Fruit fly (Drosophila melanogaster): Measurements from ENCODE around the gene CG31036.
A peak's percentile ranks its signal among the peaks of the same experiment; 100 is the strongest.

CG31036 gene

dm6 chr3R:29930286-29930685 is 22.4 kb downstream of the CG31036 start, which contains the start of gene alpha-Man-Ic:
TSS of gene alpha-Man-Ic (minus strand) at chr3R:29930386.
- TF ChIP-seq Aef1 (GFP tag; IDR thresholded peaks at IDR 0.05) (no peak), Elba2 (GFP tag; optimal IDR thresholded peaks at IDR 0.05) (no peak), fd64A (GFP tag; optimal IDR thresholded peaks at IDR 0.05) (no peak), zf30C (GFP tag; optimal IDR thresholded peaks at IDR 0.05) (no peak), br (optimal IDR thresholded peaks at IDR 0.05) (no peak), CG3163 (GFP tag; optimal IDR thresholded peaks at IDR 0.05) (no peak), grn (GFP tag; optimal IDR thresholded peaks at IDR 0.05) (no peak), grau (tag; optimal IDR thresholded peaks at IDR 0.05) (no peak), CrebB (tag; optimal IDR thresholded peaks at IDR 0.05) (no peak), CG32532 (GFP tag; IDR thresholded peaks at IDR 0.05) (no peak), tll (GFP tag; optimal IDR thresholded peaks at IDR 0.05) (no peak), Drgx (GFP tag; IDR thresholded peaks at IDR 0.05) (no peak), CG17912 (GFP tag; optimal IDR thresholded peaks at IDR 0.05) (no peak), Dref (GFP tag; IDR thresholded peaks at IDR 0.05) (no peak)

dm6 chr3R:29933007-29933464 is 25.1 kb downstream of the CG31036 start, which contains the start of the genes Cog7, CG42557 and CG42558:
TSS of gene Cog7 (minus strand) at chr3R:29933057.
TSS of gene CG42557 (plus strand) at chr3R:29933287.
TSS of gene CG42558 (plus strand) at chr3R:29933287.
- TF ChIP-seq Nf-YB (GFP tag; optimal IDR thresholded peaks at IDR 0.05), result no peak
- peak; percentile 48 for TF ChIP-seq CG4617 (GFP tag; optimal IDR thresholded peaks at IDR 0.05; ENCODE audit: borderline replicate concordance)
- TF ChIP-seq CG13775 (GFP tag; optimal IDR thresholded peaks at IDR 0.05), result peak; percentile 100
- peak; percentile 33 for TF ChIP-seq pzg (GFP tag; optimal IDR thresholded peaks at IDR 0.05)
- peak; percentile 57; the same call in 1 of the 2 replicates for TF ChIP-seq CG13287 (GFP tag; IDR thresholded peaks at IDR 0.05; ENCODE audit: partially characterized antibody)
- TF ChIP-seq CoRest (tag; optimal IDR thresholded peaks at IDR 0.05), result peak; percentile 2
- peak; percentile 49 for TF ChIP-seq CG30020 (tag; optimal IDR thresholded peaks at IDR 0.05)
- TF ChIP-seq knrl (GFP tag; IDR thresholded peaks at IDR 0.05; ENCODE audit: partially characterized antibody), result peak; percentile 24; the same call in 1 of the 3 replicates
- TF ChIP-seq nmo (GFP tag; optimal IDR thresholded peaks at IDR 0.05), result peak; percentile 8
- peak; percentile 83 for TF ChIP-seq MBD-R2 (GFP tag; IDR thresholded peaks at IDR 0.05)
- TF ChIP-seq Dref (GFP tag; IDR thresholded peaks at IDR 0.05), result peak; percentile 40
- peak; percentile 82 for TF ChIP-seq gfzf (GFP tag; optimal IDR thresholded peaks at IDR 0.05)
- peak in 1 of 2 experiments; percentile 14 for TF ChIP-seq crp (GFP tag; optimal IDR thresholded peaks at IDR 0.05)
- TF ChIP-seq YL-1 (GFP tag; optimal IDR thresholded peaks at IDR 0.05), result peak; percentile 69
- no peak for TF ChIP-seq emc (GFP tag; optimal IDR thresholded peaks at IDR 0.05)
- peak; percentile 74 for TF ChIP-seq Sin3A (optimal IDR thresholded peaks at IDR 0.05)
- TF ChIP-seq CTCF (GFP tag; optimal IDR thresholded peaks at IDR 0.05), result no peak
- TF ChIP-seq slou (GFP tag; optimal IDR thresholded peaks at IDR 0.05), result no peak
- TF ChIP-seq CG2116 (GFP tag; optimal IDR thresholded peaks at IDR 0.05), result peak; percentile 3
- TF ChIP-seq fd3F (GFP tag; optimal IDR thresholded peaks at IDR 0.05), result no peak
- no peak for TF ChIP-seq CG12299 (tag; optimal IDR thresholded peaks at IDR 0.05)
- peak; percentile 22 for TF ChIP-seq BEAF-32 (GFP tag; optimal IDR thresholded peaks at IDR 0.05)
- peak; percentile 92 for TF ChIP-seq row (GFP tag; IDR thresholded peaks at IDR 0.05)
- peak; percentile 70 for TF ChIP-seq CG9797 (GFP tag; optimal IDR thresholded peaks at IDR 0.05)
- peak; percentile 28 for TF ChIP-seq MESR4 (GFP tag; optimal IDR thresholded peaks at IDR 0.05)

dm6 chr3R:29935756-29936155 is 27.8 kb downstream of the CG31036 start, which contains the start of the genes eIF2Balpha and Vps13B:
TSS of gene eIF2Balpha (minus strand) at chr3R:29935888.
TSS of gene Vps13B (plus strand) at chr3R:29935978.
- TF ChIP-seq CG12391 (tag; optimal IDR thresholded peaks at IDR 0.05) (no peak), trem (tag; optimal IDR thresholded peaks at IDR 0.05) (no peak), CG12769 (tag; optimal IDR thresholded peaks at IDR 0.05) (no peak), fd96Cb (tag; optimal IDR thresholded peaks at IDR 0.05) (no peak), tio (GFP tag; optimal IDR thresholded peaks at IDR 0.05) (no peak), ham (GFP tag; IDR thresholded peaks at IDR 0.05) (no peak), esg (GFP tag; conservative IDR thresholded peaks at IDR 0.05) (no peak), Opbp (GFP tag; IDR thresholded peaks at IDR 0.05; ENCODE audit: partially characterized antibody) (peak; percentile 87; the same call in 2 of the 3 replicates), CG34224 (GFP tag; IDR thresholded peaks at IDR 0.05; ENCODE audit: partially characterized antibody) (peak; percentile 84), Adf1 (GFP tag; IDR thresholded peaks at IDR 0.05) (no peak), Bdp1 (GFP tag; optimal IDR thresholded peaks at IDR 0.05) (no peak), Chrac-16 (GFP tag; optimal IDR thresholded peaks at IDR 0.05) (no peak), Max (GFP tag; optimal IDR thresholded peaks at IDR 0.05) (no peak)
